Worm (Caenorhabditis elegans) whole organism, young adult: ENCODE data around the gene wago-4.
A peak's percentile ranks its signal among the peaks of the same experiment; 100 is the strongest.

Source experiments
- B0035.1 ChIP-seq: sonication (generic microtip); optimal IDR thresholded peaks from 2 replicates; lab custom pipeline; 2016; ENCODE audit warnings: missing genetic modification characterization, mild to moderate bottlenecking, missing compliant biosample characterization, missing genotype, missing genetic modification reagents
- B0336.3 ChIP-seq: fragments of 200-800 bp; sonication (Bioruptor generic); IDR thresholded peaks from 2 replicates; pipeline ENCODE4 v1.3.6; 2022; ENCODE audit warnings: missing genetic modification characterization, missing compliant biosample characterization
- D2030.7 ChIP-seq: fragments of 200-800 bp; sonication (Bioruptor generic); IDR thresholded peaks from 2 replicates; pipeline ENCODE4 v1.3.6; 2022; ENCODE audit warnings: missing genetic modification reagents, missing genetic modification characterization, missing compliant biosample characterization
- F33H1.4 ChIP-seq: fragments of 200-800 bp; sonication (Bioruptor generic); IDR thresholded peaks from 2 replicates; pipeline ENCODE4 v1.3.6; 2022; ENCODE audit warnings: missing genetic modification reagents, missing genetic modification characterization, missing compliant biosample characterization
- F37B4.10 ChIP-seq: fragments of 200-800 bp; sonication (Bioruptor generic); IDR thresholded peaks from 2 replicates; pipeline ENCODE4 v1.3.6; 2022; ENCODE audit warnings: missing genetic modification characterization, missing compliant biosample characterization
- F57A8.1 ChIP-seq: fragments of 200-800 bp; sonication (Bioruptor generic); optimal IDR thresholded peaks from 2 replicates; lab custom pipeline; 2018; ENCODE audit warnings: mild to moderate bottlenecking, missing genetic modification characterization, moderate library complexity, missing compliant biosample characterization
- T26A5.8 ChIP-seq: sonication (generic microtip); optimal IDR thresholded peaks from 2 replicates; lab custom pipeline; 2016; ENCODE audit warnings: missing genetic modification characterization, missing compliant biosample characterization
- Y53F4B.3 ChIP-seq: fragments of 200-800 bp; sonication (Bioruptor generic); IDR thresholded peaks from 2 replicates; pipeline ENCODE4 v1.3.6; 2022; ENCODE audit warnings: missing genetic modification reagents, missing genetic modification characterization, missing compliant biosample characterization
- Y79H2A.3 ChIP-seq: fragments of 200-800 bp; sonication (Bioruptor generic); conservative IDR thresholded peaks from 2 replicates; pipeline ENCODE4 v1.3.6; 2022; ENCODE audit warnings: missing genetic modification reagents, missing genetic modification characterization, missing compliant biosample characterization
- akir-1 ChIP-seq: fragments of 200-800 bp; sonication (Bioruptor generic); optimal IDR thresholded peaks from 2 replicates; lab custom pipeline; 2018; ENCODE audit warnings: mild to moderate bottlenecking, missing genetic modification characterization, moderate library complexity, missing compliant biosample characterization
- aptf-2 ChIP-seq: fragments of 200-800 bp; sonication (Bioruptor generic); conservative IDR thresholded peaks from 2 replicates; pipeline ENCODE4 v1.3.6; 2022; ENCODE audit warnings: missing genetic modification reagents, missing genetic modification characterization, missing compliant biosample characterization
- attf-3 ChIP-seq: fragments of 200-800 bp; sonication (Bioruptor generic); conservative IDR thresholded peaks from 2 replicates; pipeline ENCODE4 v1.3.6; 2022; ENCODE audit warnings: missing genetic modification reagents, missing genetic modification characterization, missing compliant biosample characterization
- bed-2 ChIP-seq: fragments of 200-800 bp; sonication (Bioruptor generic); IDR thresholded peaks from 2 replicates; pipeline ENCODE4 v1.3.6; 2022; ENCODE audit warnings: missing genetic modification reagents, missing genetic modification characterization, missing compliant biosample characterization
- ceh-27 ChIP-seq: fragments of 200-800 bp; sonication (Bioruptor generic); optimal IDR thresholded peaks from 2 replicates; lab custom pipeline; 2018; ENCODE audit warnings: mild to moderate bottlenecking, missing genetic modification characterization, moderate library complexity, missing compliant biosample characterization
- dpl-1 ChIP-seq: fragments of 150-350 bp; optimal IDR thresholded peaks from 2 replicates; lab custom pipeline; 2014; ENCODE audit warnings: missing biosample characterization, missing genetic modification reagents, missing genetic modification characterization
- efl-1 ChIP-seq: fragments of 150-350 bp; optimal IDR thresholded peaks from 2 replicates; lab custom pipeline; 2014; ENCODE audit warnings: missing biosample characterization, missing genetic modification reagents, missing genetic modification characterization
- egrh-3 ChIP-seq: fragments of 200-800 bp; sonication (Bioruptor generic); IDR thresholded peaks from 2 replicates; pipeline ENCODE4 v1.3.6; 2022; ENCODE audit warnings: missing genetic modification reagents, missing genetic modification characterization, missing compliant biosample characterization
- ets-4 ChIP-seq: fragments of 200-800 bp; sonication (Bioruptor generic); optimal IDR thresholded peaks from 2 replicates; lab custom pipeline; 2018; ENCODE audit warnings: mild to moderate bottlenecking, missing genetic modification characterization, missing compliant biosample characterization
- him-1 ChIP-seq: sonication (generic microtip); optimal IDR thresholded peaks from 2 replicates; lab custom pipeline; 2016; ENCODE audit warnings: missing genotype, missing genetic modification reagents, missing genetic modification characterization, missing compliant biosample characterization
- hmg-1.2 ChIP-seq: fragments of 200-800 bp; sonication (Bioruptor generic); IDR thresholded peaks from 2 replicates; pipeline ENCODE4 v1.3.6; 2022; ENCODE audit warnings: missing genetic modification reagents, missing genetic modification characterization, missing compliant biosample characterization
- hsf-1 ChIP-seq: fragments of 200-800 bp; sonication (Bioruptor generic); IDR thresholded peaks from 2 replicates; pipeline ENCODE4 v1.3.6; 2022; ENCODE audit warnings: missing genetic modification reagents, missing genetic modification characterization, missing compliant biosample characterization
- lin-35 ChIP-seq, 3 experiments: fragments of 150-350 bp in 2 of 3; sonication (generic microtip) in 1 of 3; optimal IDR thresholded peaks; 2 replicates each; lab custom pipeline; 2014 to 2018; ENCODE audit warnings: missing biosample characterization in 3 of 3, missing genetic modification characterization in 3 of 3, missing genetic modification reagents in 3 of 3
- lin-54 ChIP-seq: fragments of 200-800 bp; sonication (Bioruptor generic); optimal IDR thresholded peaks from 2 replicates; lab custom pipeline; 2018; ENCODE audit warnings: mild to moderate bottlenecking, missing genetic modification characterization, missing compliant biosample characterization
- madf-6 ChIP-seq: fragments of 200-800 bp; sonication (Bioruptor generic); IDR thresholded peaks from 2 replicates; pipeline ENCODE4 v1.3.6; 2022; ENCODE audit warnings: missing genetic modification reagents, missing genetic modification characterization, missing compliant biosample characterization
- mcd-1 ChIP-seq: fragments of 200-800 bp; sonication (Bioruptor generic); IDR thresholded peaks from 2 replicates; pipeline ENCODE4 v1.3.6; 2022; ENCODE audit warnings: missing genetic modification reagents, missing genetic modification characterization, missing compliant biosample characterization
- nhr-179 ChIP-seq: sonication (generic microtip); optimal IDR thresholded peaks from 2 replicates; lab custom pipeline; 2016; ENCODE audit warnings: mild to moderate bottlenecking, missing genetic modification characterization, missing compliant biosample characterization
- nhr-90 ChIP-seq: sonication (generic microtip); optimal IDR thresholded peaks from 2 replicates; lab custom pipeline; 2016; ENCODE audit warnings: missing genotype, mild to moderate bottlenecking, missing genetic modification characterization, missing compliant biosample characterization
- snpc-1.1 ChIP-seq: sonication (generic microtip); optimal IDR thresholded peaks from 2 replicates; lab custom pipeline; 2017; ENCODE audit warnings: missing genetic modification characterization, mild to moderate bottlenecking, missing compliant biosample characterization, antibody characterized with exemption, moderate library complexity, missing genotype, missing genetic modification reagents; ENCODE audit not compliant: insufficient read depth
- snpc-3.4 ChIP-seq: sonication (generic microtip); optimal IDR thresholded peaks from 2 replicates; lab custom pipeline; 2017; ENCODE audit warnings: missing genetic modification characterization, mild to moderate bottlenecking, missing compliant biosample characterization, antibody characterized with exemption, moderate library complexity, missing genotype, missing genetic modification reagents
- snpc-4 ChIP-seq, 5 experiments: fragments of 150-350 bp in 1 of 5; sonication (generic microtip) in 4 of 5; optimal IDR thresholded peaks; 2 replicates each; lab custom pipeline; 2014 to 2018; ENCODE audit warnings: missing genetic modification characterization in 5 of 5, missing biosample characterization in 3 of 5, antibody characterized with exemption in 2 of 5, mild to moderate bottlenecking in 2 of 5, missing compliant biosample characterization in 2 of 5, missing genotype in 2 of 5, moderate library complexity in 2 of 5, missing genetic modification reagents in 1 of 5
- unc-130 ChIP-seq: sonication (generic microtip); optimal IDR thresholded peaks from 2 replicates; lab custom pipeline; 2016; ENCODE audit warnings: missing genetic modification reagents, missing genetic modification characterization, missing compliant biosample characterization
- unc-62 ChIP-seq: fragments of 150-350 bp; optimal IDR thresholded peaks from 2 replicates; lab custom pipeline; 2014; ENCODE audit warnings: missing biosample characterization, missing genetic modification reagents, missing genetic modification characterization
- xnd-1 ChIP-seq: sonication (generic microtip); optimal IDR thresholded peaks from 2 replicates; lab custom pipeline; 2016; ENCODE audit warnings: missing genotype, missing genetic modification reagents, missing genetic modification characterization, missing compliant biosample characterization
- ztf-3 ChIP-seq: fragments of 200-800 bp; sonication (Bioruptor generic); optimal IDR thresholded peaks from 2 replicates; lab custom pipeline; 2018; ENCODE audit warnings: mild to moderate bottlenecking, missing genetic modification characterization, missing compliant biosample characterization

Gene wago-4

DNA sequence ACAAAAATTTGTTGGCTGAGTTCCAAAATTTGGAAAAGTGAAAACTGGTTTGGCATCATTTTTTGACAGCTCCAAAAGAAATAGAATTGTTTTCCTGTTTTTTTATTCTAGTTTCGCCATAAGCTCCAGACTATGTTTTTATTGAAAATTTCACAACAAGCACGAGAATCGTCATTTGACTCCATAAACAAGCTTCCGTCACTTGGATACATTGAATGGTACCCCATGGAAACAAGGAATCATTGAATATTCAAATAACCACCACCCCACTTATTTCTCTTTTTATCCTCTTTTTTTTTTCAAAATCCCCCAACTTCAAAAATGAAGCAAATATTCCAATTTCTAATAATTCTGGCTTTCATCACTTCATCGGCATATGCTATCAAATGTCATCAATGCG is 10.6 kb upstream of the wago-4 start, which contains the start of gene ddn-2:
Gene ddn-2, plus strand, starts transcription at position 301 of the 400 bp plus-strand sequence.
- TF ChIP-seq hmg-1.2 (GFP tag; lab: Robert Waterston, UW) (no peak), B0336.3 (GFP tag; lab: Robert Waterston, UW) (no peak), ceh-27 (no peak), ztf-3 (GFP tag; lab: Kevin White, UChicago) (no peak), madf-6 (no peak), Y79H2A.3 (GFP tag; lab: Robert Waterston, UW) (no peak), Y53F4B.3 (GFP tag; lab: Robert Waterston, UW) (no peak), aptf-2 (GFP tag; lab: Robert Waterston, UW) (no peak), akir-1 (GFP tag; lab: Kevin White, UChicago) (no peak), hsf-1 (no peak), bed-2 (GFP tag; lab: Robert Waterston, UW) (no peak), nhr-90 (tag; lab: Kevin White, UChicago) (no peak), egrh-3 (GFP tag; lab: Robert Waterston, UW) (no peak)

DNA sequence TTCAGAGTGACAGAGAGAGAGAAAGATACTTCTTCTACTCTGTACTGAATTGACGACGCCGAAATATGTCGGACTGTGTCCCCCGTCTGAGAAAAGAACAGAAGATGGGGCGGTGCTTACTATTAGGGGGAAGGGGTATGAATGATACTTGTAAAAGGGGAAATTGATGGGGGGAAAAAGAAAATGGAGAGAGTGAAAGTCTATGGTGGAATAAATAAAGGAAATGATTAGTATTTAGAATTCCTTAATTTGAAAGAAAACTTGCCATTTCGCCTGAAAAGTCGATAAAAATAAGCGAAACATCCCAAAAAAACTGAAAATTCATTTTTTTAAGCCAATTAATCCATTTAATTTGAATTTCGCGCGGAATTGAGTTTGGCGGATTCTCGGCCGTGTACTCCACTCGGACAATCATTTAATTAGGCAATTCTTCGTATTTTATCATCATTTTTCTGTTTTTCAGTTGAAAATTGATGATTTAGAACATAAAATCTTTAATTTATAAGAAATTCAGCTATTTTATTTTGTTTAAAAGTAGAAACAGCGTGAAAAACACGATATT is 4.8 kb upstream of the wago-4 start, which contains the start of gene F35C5.12:
Gene F35C5.12, minus strand, starts transcription at position 51 of the 562 bp plus-strand sequence.
- TF ChIP-seq ets-4 (no peak), efl-1 (peak; percentile 65), him-1 (tag; lab: Kevin White, UChicago) (peak; percentile 13), lin-54 (GFP tag; lab: Kevin White, UChicago) (peak; percentile 86), dpl-1 (peak; percentile 70), madf-6 (peak; percentile 53), attf-3 (peak; percentile 63), unc-130 (peak; percentile 10), nhr-179 (no peak), unc-62 (GFP tag; lab: Kevin White, UChicago) (no peak), lin-35 (GFP tag; optimal IDR thresholded peaks at IDR 0.05; lab: Kevin White, UChicago) (peak in 1 of 3 experiments; percentile 63), snpc-1.1 (peak; percentile 21), F57A8.1 (GFP tag; lab: Kevin White, UChicago) (no peak), snpc-4 (GFP tag; optimal IDR thresholded peaks at IDR 0.05; lab: Kevin White, UChicago) (no peak), snpc-4 (tag; optimal IDR thresholded peaks at IDR 0.05; lab: Kevin White, UChicago) (no peak), T26A5.8 (tag; lab: Kevin White, UChicago) (no peak), F33H1.4 (GFP tag; lab: Robert Waterston, UW) (peak; percentile 52), F37B4.10 (GFP tag; lab: Robert Waterston, UW) (no peak), snpc-3.4 (tag; lab: Kevin White, UChicago) (peak; percentile 4), xnd-1 (tag; lab: Kevin White, UChicago) (peak; percentile 5), D2030.7 (GFP tag; lab: Robert Waterston, UW) (peak; percentile 56), mcd-1 (GFP tag; lab: Robert Waterston, UW) (peak; percentile 61; the same call in 1 of the 2 replicates)

DNA sequence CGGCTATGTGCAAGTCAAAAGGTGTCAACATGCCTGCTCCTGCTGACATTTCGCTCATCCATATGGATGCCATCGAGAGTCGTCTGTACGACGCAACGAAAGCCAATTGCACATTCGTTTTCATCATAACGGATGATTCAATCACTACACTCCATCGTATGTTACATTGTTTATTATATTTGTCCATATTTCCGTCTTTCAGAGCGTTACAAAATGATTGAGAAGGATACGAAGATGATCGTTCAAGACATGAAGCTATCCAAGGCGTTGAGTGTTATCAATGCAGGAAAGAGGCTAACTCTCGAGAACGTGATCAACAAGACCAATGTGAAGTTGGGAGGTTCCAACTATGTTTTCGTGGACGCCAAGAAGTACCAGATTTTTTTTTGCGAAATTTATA is 2.1 kb downstream of the wago-4 start:
- TF ChIP-seq ets-4 (no peak), Y53F4B.3 (GFP tag; lab: Robert Waterston, UW) (no peak), B0035.1 (tag; lab: Kevin White, UChicago) (no peak)
